Fruit fly (Drosophila melanogaster) whole organism, embryonic: Measurements from ENCODE around the gene LUBEL.

ENCODE experiments used
- Aef1 ChIP-seq: fragments of 200-800 bp; sonication (Bioruptor generic); IDR thresholded peaks from 3 replicates; pipeline ENCODE4 v1.3.6; 2022; ENCODE audit warnings: missing biosample characterization, missing genetic modification characterization
- Bdp1 ChIP-seq: fragments of 200-800 bp; sonication (Bioruptor generic); optimal IDR thresholded peaks from 3 replicates; lab custom pipeline; 2016; ENCODE audit warnings: missing biosample characterization, missing genetic modification characterization
- Bteb2 ChIP-seq: fragments of 200-800 bp; sonication (Bioruptor generic); optimal IDR thresholded peaks from 2 replicates; lab custom pipeline; 2016; ENCODE audit warnings: missing biosample characterization, missing genetic modification characterization
- C15 ChIP-seq: fragments of 200-800 bp; sonication (Bioruptor generic); IDR thresholded peaks from 3 replicates; pipeline ENCODE4 v1.3.6; 2022; ENCODE audit warnings: missing biosample characterization, missing genetic modification characterization
- CG10462 ChIP-seq: fragments of 200-800 bp; sonication (Bioruptor generic); optimal IDR thresholded peaks from 2 replicates; lab custom pipeline; 2016; ENCODE audit warnings: missing biosample characterization, missing genetic modification characterization
- CG12236 ChIP-seq: fragments of 200-800 bp; sonication (Bioruptor generic); optimal IDR thresholded peaks from 2 replicates; lab custom pipeline; 2016; ENCODE audit warnings: missing biosample characterization, missing genetic modification characterization
- CG14710 ChIP-seq: fragments of 200-800 bp; sonication (Bioruptor generic); optimal IDR thresholded peaks from 3 replicates; lab custom pipeline; 2019; ENCODE audit warnings: missing biosample characterization, mild to moderate bottlenecking, missing genetic modification characterization, moderate library complexity
- CG14860 ChIP-seq: fragments of 200-800 bp; sonication (Bioruptor generic); IDR thresholded peaks from 3 replicates; pipeline ENCODE4 v1.3.6; 2022; ENCODE audit warnings: missing biosample characterization, missing genetic modification characterization; ENCODE audit not compliant: partially characterized antibody
- CG17328 ChIP-seq: fragments of 200-800 bp; sonication (Bioruptor generic); IDR thresholded peaks from 2 replicates; pipeline ENCODE4 v1.3.6; 2022; ENCODE audit warnings: missing biosample characterization, missing genetic modification characterization
- CG17912 ChIP-seq: fragments of 200-800 bp; sonication (Bioruptor generic); optimal IDR thresholded peaks from 2 replicates; lab custom pipeline; 2018; ENCODE audit warnings: missing biosample characterization, mild to moderate bottlenecking, missing genetic modification characterization
- CG1792 ChIP-seq: fragments of 200-800 bp; sonication (Bioruptor generic); optimal IDR thresholded peaks from 2 replicates; lab custom pipeline; 2016; ENCODE audit warnings: missing biosample characterization, missing genetic modification characterization
- CG2199 ChIP-seq: fragments of 200-800 bp; sonication (Bioruptor generic); IDR thresholded peaks from 3 replicates; pipeline ENCODE4 v1.3.6; 2022; ENCODE audit warnings: missing biosample characterization, missing genetic modification characterization
- CG30403 ChIP-seq: fragments of 200-800 bp; sonication (Bioruptor generic); optimal IDR thresholded peaks from 3 replicates; lab custom pipeline; 2016; ENCODE audit warnings: missing biosample characterization, missing genetic modification characterization
- CG34376 ChIP-seq: fragments of 200-800 bp; sonication (Bioruptor generic); optimal IDR thresholded peaks from 2 replicates; lab custom pipeline; 2018; ENCODE audit warnings: missing biosample characterization, mild to moderate bottlenecking, missing genetic modification characterization
- CG34422 ChIP-seq: fragments of 200-800 bp; sonication (Bioruptor generic); IDR thresholded peaks from 3 replicates; pipeline ENCODE4 v1.3.6; 2022; ENCODE audit warnings: missing biosample characterization, missing genetic modification characterization
- CG3838 ChIP-seq: fragments of 200-800 bp; sonication (Bioruptor generic); optimal IDR thresholded peaks from 3 replicates; lab custom pipeline; 2016; ENCODE audit warnings: missing biosample characterization, missing genetic modification characterization
- CG4328 ChIP-seq: fragments of 200-800 bp; sonication (Bioruptor generic); optimal IDR thresholded peaks from 3 replicates; lab custom pipeline; 2017; ENCODE audit warnings: missing biosample characterization, missing genetic modification reagents, missing genetic modification characterization
- CG9609 ChIP-seq: fragments of 200-800 bp; sonication (Bioruptor generic); optimal IDR thresholded peaks from 3 replicates; lab custom pipeline; 2016; ENCODE audit warnings: missing biosample characterization, missing genetic modification characterization
- CG9727 ChIP-seq: fragments of 200-800 bp; sonication (Bioruptor generic); optimal IDR thresholded peaks from 3 replicates; lab custom pipeline; 2017; ENCODE audit warnings: missing biosample characterization, mild to moderate bottlenecking, missing genetic modification characterization
- Dfd ChIP-seq, 2 experiments: fragments of >200 bp; optimal IDR thresholded peaks; 2 replicates each; lab custom pipeline; 2017; ENCODE audit warnings: missing biosample characterization in 2 of 2, missing genetic modification characterization in 2 of 2
- Eip74EF ChIP-seq, 2 experiments: fragments of 200-800 bp in 1 of 2; fragments of >200 bp in 1 of 2; sonication (Bioruptor generic) in 1 of 2; optimal IDR thresholded peaks; 2 replicates each; lab custom pipeline; 2017 to 2019; ENCODE audit warnings: missing biosample characterization in 2 of 2, missing genetic modification characterization in 2 of 2, mild to moderate bottlenecking in 1 of 2, moderate library complexity in 1 of 2
- Hand ChIP-seq: fragments of 200-800 bp; sonication (Bioruptor generic); optimal IDR thresholded peaks from 2 replicates; lab custom pipeline; 2017; ENCODE audit warnings: mild to moderate bottlenecking, missing biosample characterization, missing genetic modification reagents, missing genetic modification characterization
- NC2α ChIP-seq: fragments of 200-800 bp; sonication (Bioruptor generic); optimal IDR thresholded peaks from 2 replicates; lab custom pipeline; 2016; ENCODE audit warnings: missing biosample characterization, missing genetic modification characterization
- Nf-YB ChIP-seq: fragments of 200-800 bp; sonication (Bioruptor generic); optimal IDR thresholded peaks from 3 replicates; lab custom pipeline; 2019; ENCODE audit warnings: missing biosample characterization, mild to moderate bottlenecking, missing genetic modification characterization, moderate library complexity
- Ravus ChIP-seq: fragments of 200-800 bp; sonication (Bioruptor generic); IDR thresholded peaks from 2 replicates; pipeline ENCODE4 v1.3.6; 2022; ENCODE audit warnings: missing biosample characterization, missing genetic modification characterization
- Sry-δ ChIP-seq: fragments of 200-800 bp; sonication (Bioruptor generic); optimal IDR thresholded peaks from 2 replicates; lab custom pipeline; 2016; ENCODE audit warnings: missing biosample characterization, missing genetic modification characterization
- Trl ChIP-seq, 3 experiments: fragments of >200 bp in 2 of 3; fragments of 200-800 bp in 1 of 3; sonication (Bioruptor generic) in 1 of 3; optimal IDR thresholded peaks; 2 replicates in 1 of 3; 3 replicates in 2 of 3; lab custom pipeline; 2016 to 2017; ENCODE audit warnings: missing biosample characterization in 1 of 3, missing genetic modification characterization in 1 of 3
- Vsx1 ChIP-seq: fragments of 200-800 bp; sonication (Bioruptor generic); optimal IDR thresholded peaks from 2 replicates; lab custom pipeline; 2017; ENCODE audit warnings: missing biosample characterization, mild to moderate bottlenecking, missing genetic modification characterization, missing genetic modification reagents
- bcd ChIP-seq: fragments of 200-800 bp; sonication (Bioruptor generic); optimal IDR thresholded peaks from 2 replicates; lab custom pipeline; 2017; ENCODE audit warnings: missing biosample characterization, mild to moderate bottlenecking, missing genetic modification characterization
- br ChIP-seq: fragments of >200 bp; optimal IDR thresholded peaks from 2 replicates; lab custom pipeline; 2017
- btn ChIP-seq: fragments of 200-800 bp; sonication (Bioruptor generic); optimal IDR thresholded peaks from 2 replicates; lab custom pipeline; 2016; ENCODE audit warnings: missing biosample characterization, missing genetic modification characterization
- cwo ChIP-seq: fragments of 200-800 bp; sonication (Bioruptor generic); optimal IDR thresholded peaks from 3 replicates; lab custom pipeline; 2017; ENCODE audit warnings: missing biosample characterization, missing genetic modification characterization, mild to moderate bottlenecking, moderate library complexity, missing genetic modification reagents
- dimm ChIP-seq: fragments of 200-800 bp; sonication (Bioruptor generic); IDR thresholded peaks from 2 replicates; pipeline ENCODE4 v1.3.6; 2022; ENCODE audit warnings: missing biosample characterization, missing genetic modification characterization
- gem ChIP-seq: fragments of 200-800 bp; sonication (Bioruptor generic); optimal IDR thresholded peaks from 2 replicates; lab custom pipeline; 2019; ENCODE audit warnings: missing biosample characterization, mild to moderate bottlenecking, missing genetic modification characterization, moderate library complexity
- gfzf ChIP-seq: fragments of 200-800 bp; sonication (Bioruptor generic); optimal IDR thresholded peaks from 2 replicates; lab custom pipeline; 2016; ENCODE audit warnings: missing biosample characterization, mild to moderate bottlenecking, missing genetic modification characterization, moderate library complexity
- grn ChIP-seq: fragments of 200-800 bp; sonication (Bioruptor generic); optimal IDR thresholded peaks from 3 replicates; lab custom pipeline; 2017; ENCODE audit warnings: missing biosample characterization, missing genetic modification characterization
- hbn ChIP-seq: fragments of 200-800 bp; sonication (Bioruptor generic); IDR thresholded peaks from 2 replicates; pipeline ENCODE4 v1.3.6; 2022; ENCODE audit warnings: missing biosample characterization, missing genetic modification characterization; ENCODE audit not compliant: partially characterized antibody
- her ChIP-seq: fragments of 200-800 bp; sonication (Bioruptor generic); optimal IDR thresholded peaks from 2 replicates; lab custom pipeline; 2016; ENCODE audit warnings: missing biosample characterization, missing genetic modification characterization
- inv ChIP-seq: fragments of 200-800 bp; sonication (Bioruptor generic); IDR thresholded peaks from 2 replicates; pipeline ENCODE4 v1.3.6; 2022; ENCODE audit warnings: missing biosample characterization, missing genetic modification characterization; ENCODE audit not compliant: partially characterized antibody
- knrl ChIP-seq: fragments of 200-800 bp; sonication (Bioruptor generic); IDR thresholded peaks from 3 replicates; pipeline ENCODE4 v1.3.6; 2022; ENCODE audit warnings: missing biosample characterization, missing genetic modification characterization; ENCODE audit not compliant: partially characterized antibody
- lab ChIP-seq: fragments of 200-800 bp; sonication (Bioruptor generic); optimal IDR thresholded peaks from 3 replicates; lab custom pipeline; 2017; ENCODE audit warnings: missing biosample characterization, missing genetic modification characterization, mild to moderate bottlenecking, moderate library complexity, missing genetic modification reagents
- lola ChIP-seq, 3 experiments: fragments of >200 bp in 2 of 3; fragments of 200-800 bp in 1 of 3; sonication (Bioruptor generic) in 1 of 3; optimal IDR thresholded peaks; 2 replicates each; lab custom pipeline; 2017 to 2019; ENCODE audit warnings: missing biosample characterization in 3 of 3, missing genetic modification characterization in 3 of 3, mild to moderate bottlenecking in 1 of 3, moderate library complexity in 1 of 3
- nmo ChIP-seq: fragments of 200-800 bp; sonication (Bioruptor generic); optimal IDR thresholded peaks from 2 replicates; lab custom pipeline; 2018; ENCODE audit warnings: missing biosample characterization, mild to moderate bottlenecking, missing genetic modification characterization, moderate library complexity
- odd ChIP-seq: fragments of 200-800 bp; sonication (Bioruptor generic); optimal IDR thresholded peaks from 2 replicates; lab custom pipeline; 2017; ENCODE audit warnings: missing biosample characterization, mild to moderate bottlenecking, missing genetic modification characterization
- slou ChIP-seq: fragments of 200-800 bp; sonication (Bioruptor generic); optimal IDR thresholded peaks from 3 replicates; lab custom pipeline; 2016; ENCODE audit warnings: missing biosample characterization, missing genetic modification characterization
- so ChIP-seq: fragments of 200-800 bp; sonication (Bioruptor generic); IDR thresholded peaks from 3 replicates; pipeline ENCODE4 v1.3.6; 2022; ENCODE audit warnings: missing biosample characterization, missing genetic modification characterization
- tll ChIP-seq, 2 experiments: fragments of 200-800 bp in 1 of 2; fragments of >200 bp in 1 of 2; sonication (Bioruptor generic) in 1 of 2; optimal IDR thresholded peaks; 2 replicates each; lab custom pipeline; 2017 to 2019; ENCODE audit warnings: missing biosample characterization in 2 of 2, missing genetic modification characterization in 2 of 2, mild to moderate bottlenecking in 1 of 2, moderate library complexity in 1 of 2
- trh ChIP-seq: fragments of 200-800 bp; sonication (Bioruptor generic); optimal IDR thresholded peaks from 2 replicates; lab custom pipeline; 2016; ENCODE audit warnings: missing biosample characterization, missing genetic modification characterization
- vnd ChIP-seq: fragments of 200-800 bp; sonication (Bioruptor generic); IDR thresholded peaks from 3 replicates; pipeline ENCODE4 v1.3.6; 2022; ENCODE audit warnings: missing biosample characterization, missing genetic modification characterization; ENCODE audit not compliant: partially characterized antibody
- zen2 ChIP-seq: fragments of 200-800 bp; sonication (Bioruptor generic); IDR thresholded peaks from 3 replicates; pipeline ENCODE4 v1.3.6; 2022; ENCODE audit warnings: missing biosample characterization, missing genetic modification characterization; ENCODE audit not compliant: partially characterized antibody

LUBEL gene

dm6 chr2L:6787973-6788368, 15.4 kb upstream of the LUBEL start (continued):
- TF ChIP-seq CG17328 (GFP tag; lab: Robert Waterston, UW) (peak; percentile 59), nmo (peak; percentile 77), NC2α (GFP tag; lab: Kevin White, UChicago) (peak; percentile 48), CG12236 (GFP tag; lab: Kevin White, UChicago) (no peak), Sry-δ (GFP tag; lab: Kevin White, UChicago) (peak; percentile 6), CG14710 (peak; percentile 38), CG3838 (GFP tag; lab: Kevin White, UChicago) (no peak), inv (no peak), Trl (optimal IDR thresholded peaks at IDR 0.05; lab: Kevin White, UChicago) (no peak), Trl (GFP tag; optimal IDR thresholded peaks at IDR 0.05; lab: Kevin White, UChicago) (peak; percentile 42), so (no peak), Ravus (GFP tag; lab: Robert Waterston, UW) (no peak), Dfd (GFP tag; optimal IDR thresholded peaks at IDR 0.05; lab: Kevin White, UChicago) (no peak), lab (no peak), br (lab: Kevin White, UChicago) (no peak), CG34376 (GFP tag; lab: Kevin White, UChicago) (no peak), CG1792 (GFP tag; lab: Kevin White, UChicago) (no peak), Eip74EF (GFP tag; optimal IDR thresholded peaks at IDR 0.05; lab: Kevin White, UChicago) (peak in 1 of 2 experiments; percentile 75), her (GFP tag; lab: Kevin White, UChicago) (peak; percentile 12), gfzf (GFP tag; lab: Kevin White, UChicago) (no peak), CG10462 (GFP tag; lab: Kevin White, UChicago) (peak; percentile 5), Bdp1 (GFP tag; lab: Kevin White, UChicago) (no peak), CG9609 (GFP tag; lab: Kevin White, UChicago) (peak; percentile 35), zen2 (GFP tag; lab: Robert Waterston, UW) (no peak), Aef1 (no peak; the same call in 2 of the 3 replicates), CG30403 (GFP tag; lab: Kevin White, UChicago) (peak; percentile 44), Hand (GFP tag; lab: Kevin White, UChicago) (no peak), CG9727 (GFP tag; lab: Kevin White, UChicago) (peak; percentile 19), hbn (GFP tag; lab: Robert Waterston, UW) (no peak), dimm (GFP tag; lab: Robert Waterston, UW) (no peak), CG34422 (GFP tag; lab: Robert Waterston, UW) (peak; percentile 37; the same call in 1 of the 3 replicates), tll (GFP tag; optimal IDR thresholded peaks at IDR 0.05; lab: Kevin White, UChicago) (no peak), bcd (GFP tag; lab: Kevin White, UChicago) (peak; percentile 52), Vsx1 (no peak), lola (GFP tag; optimal IDR thresholded peaks at IDR 0.05; lab: Kevin White, UChicago) (peak in 1 of 3 experiments; percentile 42), btn (GFP tag; lab: Kevin White, UChicago) (peak; percentile 31), odd (no peak), C15 (GFP tag; lab: Robert Waterston, UW) (no peak; the same call in 2 of the 3 replicates), knrl (no peak), grn (GFP tag; lab: Kevin White, UChicago) (no peak), gem (tag; lab: Kevin White, UChicago) (peak; percentile 81), CG4328 (GFP tag; lab: Kevin White, UChicago) (no peak), CG17912 (GFP tag; lab: Kevin White, UChicago) (no peak), Nf-YB (GFP tag; lab: Kevin White, UChicago) (peak; percentile 19), cwo (GFP tag; lab: Kevin White, UChicago) (no peak), slou (GFP tag; lab: Kevin White, UChicago) (peak; percentile 15), Bteb2 (GFP tag; lab: Kevin White, UChicago) (no peak), vnd (GFP tag; lab: Robert Waterston, UW) (no peak), CG2199 (GFP tag; lab: Robert Waterston, UW) (no peak), CG14860 (GFP tag; lab: Robert Waterston, UW) (no peak), trh (GFP tag; lab: Kevin White, UChicago) (no peak)
